Fruit fly (Drosophila melanogaster) whole organism, wandering third instar larva: ENCODE results near the gene CG17754.

ENCODE experiments used
- Abd-B ChIP-seq: fragments of >200 bp; optimal IDR thresholded peaks from 2 replicates; lab custom pipeline; 2017; ENCODE audit warnings: missing biosample characterization, missing genetic modification characterization
- CG9705 ChIP-seq: fragments of 200-800 bp; sonication (Bioruptor generic); optimal IDR thresholded peaks from 2 replicates; lab custom pipeline; 2018; ENCODE audit warnings: missing biosample characterization, mild to moderate bottlenecking, missing genetic modification characterization
- CrebA ChIP-seq: fragments of 200-800 bp; sonication (Bioruptor generic); optimal IDR thresholded peaks from 2 replicates; lab custom pipeline; 2016; ENCODE audit warnings: missing biosample characterization, mild to moderate bottlenecking, missing genetic modification characterization, borderline replicate concordance
- Dfd ChIP-seq: fragments of >200 bp; optimal IDR thresholded peaks from 2 replicates; lab custom pipeline; 2017; ENCODE audit warnings: missing biosample characterization, missing genetic modification characterization
- HLH106 ChIP-seq: fragments of 200-800 bp; optimal IDR thresholded peaks from 3 replicates; lab custom pipeline; 2019; ENCODE audit warnings: missing biosample characterization, mild to moderate bottlenecking, missing genetic modification characterization, moderate library complexity
- Hnf4 ChIP-seq: fragments of 200-800 bp; sonication (Bioruptor generic); optimal IDR thresholded peaks from 2 replicates; lab custom pipeline; 2016; ENCODE audit warnings: missing biosample characterization, mild to moderate bottlenecking, missing genetic modification characterization
- Hr78 ChIP-seq: fragments of >200 bp; optimal IDR thresholded peaks from 2 replicates; lab custom pipeline; 2017; ENCODE audit warnings: missing biosample characterization, missing genetic modification characterization
- Hr83 ChIP-seq: fragments of 200-300 bp; sonication (Bioruptor generic); optimal IDR thresholded peaks from 2 replicates; lab custom pipeline; 2016; ENCODE audit warnings: missing biosample characterization, mild to moderate bottlenecking, missing genetic modification characterization, moderate library complexity; ENCODE audit not compliant: poor library complexity, severe bottlenecking
- Mio ChIP-seq: sonication (Bioruptor generic); optimal IDR thresholded peaks from 2 replicates; lab custom pipeline; 2016; ENCODE audit warnings: missing biosample characterization, missing genetic modification characterization
- Myc ChIP-seq: fragments of >200 bp; optimal IDR thresholded peaks from 2 replicates; lab custom pipeline; 2017
- OdsH ChIP-seq: fragments of 200-800 bp; sonication (Bioruptor generic); optimal IDR thresholded peaks from 2 replicates; lab custom pipeline; 2016; ENCODE audit warnings: missing biosample characterization, mild to moderate bottlenecking, missing genetic modification characterization
- Rel ChIP-seq, 2 experiments: fragments of 200-800 bp; sonication (Bioruptor generic) in 1 of 2; optimal IDR thresholded peaks; 2 replicates in 1 of 2; 3 replicates in 1 of 2; lab custom pipeline; 2016 to 2019; ENCODE audit warnings: mild to moderate bottlenecking in 2 of 2, missing biosample characterization in 2 of 2, missing genetic modification characterization in 2 of 2, moderate library complexity in 1 of 2
- Sp1 ChIP-seq: fragments of 200-800 bp; sonication (Bioruptor generic); optimal IDR thresholded peaks from 3 replicates; lab custom pipeline; 2019; ENCODE audit warnings: missing biosample characterization, mild to moderate bottlenecking, missing genetic modification characterization, moderate library complexity
- br ChIP-seq: fragments of 200-800 bp; sonication (Bioruptor generic); optimal IDR thresholded peaks from 2 replicates; lab custom pipeline; 2016; ENCODE audit warnings: missing biosample characterization, missing genetic modification characterization
- dmrt93B ChIP-seq: fragments of 200-800 bp; sonication (Bioruptor generic); optimal IDR thresholded peaks from 2 replicates; lab custom pipeline; 2018; ENCODE audit warnings: missing biosample characterization, mild to moderate bottlenecking, missing genetic modification characterization
- foxo ChIP-seq, 2 experiments: fragments of 200-800 bp; sonication (Bioruptor generic); optimal IDR thresholded peaks; 2 replicates in 1 of 2; 3 replicates in 1 of 2; lab custom pipeline; 2016 to 2017; ENCODE audit warnings: missing biosample characterization in 2 of 2, missing genetic modification characterization in 2 of 2
- fru ChIP-seq: fragments of 200-800 bp; sonication (Bioruptor generic); optimal IDR thresholded peaks from 3 replicates; lab custom pipeline; 2016; ENCODE audit warnings: missing biosample characterization, mild to moderate bottlenecking, missing genetic modification characterization
- h ChIP-seq: fragments of 200-800 bp; sonication (Bioruptor generic); optimal IDR thresholded peaks from 3 replicates; lab custom pipeline; 2016; ENCODE audit warnings: missing biosample characterization, mild to moderate bottlenecking, missing genetic modification characterization
- jim ChIP-seq: fragments of 175-275, 200-325 bp; sonication (Bioruptor generic); optimal IDR thresholded peaks from 2 replicates; lab custom pipeline; 2016; ENCODE audit warnings: missing biosample characterization, mild to moderate bottlenecking, missing genetic modification characterization
- pan ChIP-seq: fragments of >200 bp; optimal IDR thresholded peaks from 2 replicates; lab custom pipeline; 2017
- psq ChIP-seq: fragments of 200-800 bp; sonication (Bioruptor generic); optimal IDR thresholded peaks from 3 replicates; lab custom pipeline; 2017; ENCODE audit warnings: missing biosample characterization, mild to moderate bottlenecking, missing genetic modification characterization, moderate library complexity
- rgr ChIP-seq: fragments of 200-800 bp; sonication (Bioruptor generic); optimal IDR thresholded peaks from 3 replicates; lab custom pipeline; 2016; ENCODE audit warnings: missing biosample characterization, mild to moderate bottlenecking, missing genetic modification characterization
- sage ChIP-seq: fragments of 200-800 bp; sonication (Bioruptor generic); optimal IDR thresholded peaks from 2 replicates; lab custom pipeline; 2016; ENCODE audit warnings: missing biosample characterization, mild to moderate bottlenecking, missing genetic modification characterization
- sv ChIP-seq: fragments of 200-800 bp; sonication (Bioruptor generic); optimal IDR thresholded peaks from 3 replicates; lab custom pipeline; 2016; ENCODE audit warnings: missing biosample characterization, missing genetic modification characterization
- tai ChIP-seq: sonication (Bioruptor generic); optimal IDR thresholded peaks from 2 replicates; lab custom pipeline; 2016; ENCODE audit warnings: missing biosample characterization, missing genetic modification characterization
- usp ChIP-seq: fragments of >200 bp; optimal IDR thresholded peaks from 2 replicates; lab custom pipeline; 2017; ENCODE audit warnings: missing biosample characterization, missing genetic modification characterization
- woc ChIP-seq: sonication (Bioruptor generic); optimal IDR thresholded peaks from 2 replicates; lab custom pipeline; 2016; ENCODE audit warnings: missing biosample characterization, mild to moderate bottlenecking, missing genetic modification characterization

CG17754 gene

DNA sequence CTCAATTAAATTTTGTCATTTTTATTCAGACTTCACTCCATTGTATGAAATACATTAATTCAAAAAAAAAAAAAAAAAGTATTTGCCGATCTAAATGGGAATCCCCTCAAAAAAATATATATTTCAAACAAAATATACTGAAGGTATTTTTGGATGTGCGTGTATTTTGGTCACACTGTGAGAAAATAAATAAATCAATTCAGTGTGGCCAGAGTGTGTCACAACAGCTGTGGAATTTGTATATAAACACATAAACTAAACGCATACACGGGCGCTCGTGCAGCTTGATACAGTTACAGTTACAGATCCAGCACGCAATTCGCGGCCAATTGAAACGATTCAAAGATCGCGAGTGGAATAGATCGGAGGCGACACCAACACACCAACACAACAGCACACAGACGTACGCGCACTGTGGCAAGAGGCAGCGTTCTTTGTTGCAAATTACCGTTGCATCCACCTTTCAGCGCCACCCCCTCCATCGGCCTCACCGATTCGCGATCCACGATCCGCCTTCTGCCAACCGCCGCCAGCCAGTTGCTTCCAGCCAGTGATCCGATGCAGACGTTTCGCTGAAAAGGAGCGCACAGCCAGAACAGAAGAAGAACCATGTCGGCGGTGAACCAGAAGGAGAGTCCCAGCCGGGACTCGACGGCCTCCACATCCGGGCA, at the start of gene CG17754:
CG17754 (plus strand) TSS at position 260 of the 671 bp plus-strand sequence.
- TF ChIP-seq Abd-B (GFP tag; lab: Kevin White, UChicago) (no peak), Mio (GFP tag; lab: Kevin White, UChicago) (no peak), Hnf4 (GFP tag; lab: Kevin White, UChicago) (no peak), OdsH (GFP tag; lab: Kevin White, UChicago) (no peak), Sp1 (peak; percentile 14), tai (GFP tag; lab: Kevin White, UChicago) (no peak), Rel (GFP tag; optimal IDR thresholded peaks at IDR 0.05; lab: Kevin White, UChicago) (no peak), Rel (tag; optimal IDR thresholded peaks at IDR 0.05; lab: Kevin White, UChicago) (peak; percentile 100), fru (GFP tag; lab: Kevin White, UChicago) (peak; percentile 7), rgr (GFP tag; lab: Kevin White, UChicago) (peak; percentile 11), CG9705 (GFP tag; lab: Kevin White, UChicago) (no peak), woc (GFP tag; lab: Kevin White, UChicago) (peak; percentile 6), sage (no peak)

dm6 chrX:9201080-9201479, 49.1 kb upstream of the CG17754 start:
- TF ChIP-seq Dfd (GFP tag; lab: Kevin White, UChicago) = no peak
- TF ChIP-seq Abd-B (GFP tag; lab: Kevin White, UChicago) = no peak
- TF ChIP-seq HLH106 (tag; lab: Kevin White, UChicago) = no peak
- no peak for TF ChIP-seq pan
- no peak for TF ChIP-seq rgr (GFP tag; lab: Kevin White, UChicago)
- TF ChIP-seq tai (GFP tag; lab: Kevin White, UChicago) = no peak
- no peak for TF ChIP-seq psq (GFP tag; lab: Kevin White, UChicago)
- no peak for TF ChIP-seq jim (GFP tag; lab: Kevin White, UChicago)
- TF ChIP-seq usp (GFP tag; lab: Kevin White, UChicago) = no peak
- TF ChIP-seq Rel (GFP tag; optimal IDR thresholded peaks at IDR 0.05; lab: Kevin White, UChicago) = no peak
- TF ChIP-seq Rel (tag; optimal IDR thresholded peaks at IDR 0.05; lab: Kevin White, UChicago) = no peak
- TF ChIP-seq Myc (lab: Kevin White, UChicago) = no peak
- no peak for TF ChIP-seq h (GFP tag; lab: Kevin White, UChicago)

DNA sequence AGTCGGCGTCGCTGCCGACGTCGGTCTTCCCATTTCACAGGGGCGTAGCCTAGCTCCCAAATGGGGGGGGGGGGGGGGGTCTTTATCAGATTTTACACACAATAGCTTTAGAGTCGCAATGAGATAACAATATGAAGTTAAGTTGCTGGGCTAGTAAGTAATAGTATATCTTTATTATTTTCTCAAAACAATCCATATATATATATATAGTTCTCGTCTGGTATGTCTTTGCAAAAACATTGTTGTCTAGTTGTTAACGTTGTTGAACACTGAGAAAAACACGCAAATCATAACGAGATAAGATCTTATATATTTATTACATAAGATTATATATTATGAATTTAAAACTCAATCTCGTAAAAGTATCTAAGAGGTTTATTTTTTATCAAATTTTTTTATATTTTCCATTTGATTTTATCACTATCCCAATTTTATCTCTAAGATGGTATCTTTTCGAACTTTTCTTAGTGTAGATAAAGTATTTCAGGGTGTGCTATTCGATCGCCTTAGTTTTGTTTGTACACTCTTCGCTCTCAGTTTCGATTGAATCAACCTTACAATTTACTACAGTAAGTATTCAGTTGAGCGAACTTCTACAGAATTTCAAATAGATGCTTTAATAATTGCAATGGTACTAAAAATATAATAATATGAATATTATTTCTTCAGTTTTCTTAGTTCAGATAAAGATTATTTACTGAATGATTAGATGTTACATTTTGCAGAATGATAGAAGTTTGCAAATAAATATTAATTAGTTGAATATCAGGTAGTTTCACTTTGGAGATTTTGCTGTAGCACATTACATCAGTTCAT, 48.1 kb upstream of the CG17754 start:
- TF ChIP-seq Rel (GFP tag; optimal IDR thresholded peaks at IDR 0.05; lab: Kevin White, UChicago) (no peak), Rel (tag; optimal IDR thresholded peaks at IDR 0.05; lab: Kevin White, UChicago) (no peak), rgr (GFP tag; lab: Kevin White, UChicago) (peak; percentile 44), HLH106 (tag; lab: Kevin White, UChicago) (peak; percentile 44), psq (GFP tag; lab: Kevin White, UChicago) (peak; percentile 29), foxo (GFP tag; optimal IDR thresholded peaks at IDR 0.05; lab: Kevin White, UChicago) (peak in 1 of 2 experiments; percentile 5), Hr83 (GFP tag; lab: Kevin White, UChicago) (no peak), fru (GFP tag; lab: Kevin White, UChicago) (peak; percentile 21), h (GFP tag; lab: Kevin White, UChicago) (peak; percentile 14), sv (GFP tag; lab: Kevin White, UChicago) (peak; percentile 4)
- TF ChIP-seq, all 38 proteins: peak for 7

DNA sequence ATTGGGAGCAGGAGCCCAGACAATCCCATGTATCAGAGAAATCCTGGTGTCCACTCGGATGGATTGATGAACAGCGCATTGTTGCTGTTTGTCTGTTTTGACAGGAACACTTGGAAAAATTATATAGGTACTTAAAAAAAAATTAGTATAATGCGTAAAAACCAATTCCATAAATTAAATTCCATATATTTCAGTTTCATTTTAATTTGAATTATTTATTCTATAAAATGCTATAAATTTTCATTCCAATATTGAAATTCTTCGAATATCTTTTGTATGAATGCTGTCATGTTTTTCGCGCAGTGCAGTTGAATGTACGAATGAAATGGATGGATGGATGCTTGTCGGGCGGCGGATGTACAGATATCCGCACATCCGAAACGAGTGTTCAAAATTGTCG, 39.4 kb upstream of the CG17754 start, which contains the start of gene SmydA-9:
SmydA-9 (minus strand) TSS at position 101 of the 400 bp plus-strand sequence.
- TF ChIP-seq Sp1 (no peak), h (GFP tag; lab: Kevin White, UChicago) (peak; percentile 7), Dfd (GFP tag; lab: Kevin White, UChicago) (no peak), HLH106 (tag; lab: Kevin White, UChicago) (peak; percentile 48)
- TF ChIP-seq, all 38 proteins: peak for 2

dm6 chrX:9214576-9214975, 35.6 kb upstream of the CG17754 start, which contains the start of gene Obp8a:
Gene Obp8a (plus strand): TSS chrX:9214876.
- TF ChIP-seq Rel (GFP tag; optimal IDR thresholded peaks at IDR 0.05; lab: Kevin White, UChicago) (no peak), Rel (tag; optimal IDR thresholded peaks at IDR 0.05; lab: Kevin White, UChicago) (no peak), Hnf4 (GFP tag; lab: Kevin White, UChicago) (no peak), Hr78 (no peak), sage (no peak), rgr (GFP tag; lab: Kevin White, UChicago) (no peak), br (GFP tag; lab: Kevin White, UChicago) (no peak), CrebA (GFP tag; lab: Kevin White, UChicago) (no peak), dmrt93B (no peak), Hr83 (GFP tag; lab: Kevin White, UChicago) (no peak)
